Worm (Caenorhabditis elegans) whole organism, L1 larva: ENCODE results near the gene srh-30.

Experiments used
- lir-3 ChIP-seq: sonication (generic microtip); optimal IDR thresholded peaks from 2 replicates; lab custom pipeline; 2016; ENCODE audit warnings: mild to moderate bottlenecking, missing genetic modification characterization, moderate library complexity, missing compliant biosample characterization; ENCODE audit not compliant: poor library complexity
- nhr-90 ChIP-seq: sonication (generic microtip); optimal IDR thresholded peaks from 2 replicates; lab custom pipeline; 2016; ENCODE audit warnings: mild to moderate bottlenecking, missing genetic modification characterization, missing compliant biosample characterization; ENCODE audit not compliant: poor library complexity

DNA sequence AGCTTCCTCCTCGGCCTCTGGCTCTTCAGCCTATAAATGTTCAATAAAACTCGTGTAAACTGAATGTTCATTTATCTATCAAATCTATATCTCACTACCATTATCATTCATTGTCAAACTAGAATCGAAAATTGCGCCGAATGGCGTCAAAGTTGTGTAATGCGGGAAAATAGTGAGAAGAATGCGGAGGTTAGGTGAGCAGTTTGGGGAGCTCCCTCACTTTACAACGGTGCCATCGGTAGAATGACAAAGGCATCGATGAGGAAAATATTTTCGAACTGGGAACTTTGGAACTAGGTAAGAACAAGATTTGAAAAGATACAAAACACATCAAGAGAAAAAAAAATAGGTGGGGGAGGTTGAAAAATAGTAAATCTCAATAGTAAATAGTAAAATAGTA lies 4.0 kb downstream of the srh-30 start:
- TF ChIP-seq nhr-90 (tag; lab: Kevin White, UChicago) (no peak), lir-3 (no peak)
